Fruit fly (Drosophila melanogaster) whole organism, embryonic: ENCODE results near the gene CG10431.

ENCODE experiments used
- Adf1 ChIP-seq: fragments of 200-800 bp; sonication (Bioruptor generic); IDR thresholded peaks from 2 replicates; pipeline ENCODE4 v1.3.6; 2022; ENCODE audit warnings: missing biosample characterization, missing genetic modification characterization
- Aef1 ChIP-seq: fragments of 200-800 bp; sonication (Bioruptor generic); IDR thresholded peaks from 3 replicates; pipeline ENCODE4 v1.3.6; 2022; ENCODE audit warnings: missing biosample characterization, missing genetic modification characterization
- Antp ChIP-seq: fragments of 200-800 bp; sonication (Bioruptor generic); optimal IDR thresholded peaks from 3 replicates; lab custom pipeline; 2016; ENCODE audit warnings: missing biosample characterization, missing genetic modification characterization
- Asciz ChIP-seq: fragments of 200-800 bp; sonication (Bioruptor generic); optimal IDR thresholded peaks from 2 replicates; lab custom pipeline; 2017; ENCODE audit warnings: missing biosample characterization, mild to moderate bottlenecking, missing genetic modification characterization, missing genetic modification reagents
- Bdp1 ChIP-seq: fragments of 200-800 bp; sonication (Bioruptor generic); optimal IDR thresholded peaks from 3 replicates; lab custom pipeline; 2016; ENCODE audit warnings: missing biosample characterization, missing genetic modification characterization
- CG10366 ChIP-seq: fragments of 200-800 bp; sonication (Bioruptor generic); IDR thresholded peaks from 2 replicates; pipeline ENCODE4 v1.3.6; 2022; ENCODE audit warnings: missing biosample characterization, missing genetic modification characterization
- CG11398 ChIP-seq: fragments of 200-800 bp; sonication (Bioruptor generic); optimal IDR thresholded peaks from 2 replicates; lab custom pipeline; 2016; ENCODE audit warnings: missing biosample characterization, missing genetic modification characterization
- CG17328 ChIP-seq: fragments of 200-800 bp; sonication (Bioruptor generic); IDR thresholded peaks from 2 replicates; pipeline ENCODE4 v1.3.6; 2022; ENCODE audit warnings: missing biosample characterization, missing genetic modification characterization
- CG17359 ChIP-seq: fragments of 200-800 bp; sonication (Bioruptor generic); optimal IDR thresholded peaks from 3 replicates; lab custom pipeline; 2018; ENCODE audit warnings: missing biosample characterization, mild to moderate bottlenecking, missing genetic modification characterization, moderate library complexity
- CG18619 ChIP-seq: fragments of 200-800 bp; sonication (Bioruptor generic); optimal IDR thresholded peaks from 3 replicates; lab custom pipeline; 2017; ENCODE audit warnings: missing biosample characterization, mild to moderate bottlenecking, missing genetic modification characterization
- CG18764 ChIP-seq: fragments of 200-800 bp; sonication (Bioruptor generic); optimal IDR thresholded peaks from 3 replicates; lab custom pipeline; 2016; ENCODE audit warnings: missing biosample characterization, missing genetic modification characterization
- CG31224 ChIP-seq: fragments of 200-800 bp; sonication (Bioruptor generic); IDR thresholded peaks from 2 replicates; pipeline ENCODE4 v1.3.6; 2022; ENCODE audit warnings: missing biosample characterization, missing genetic modification characterization
- CG32532 ChIP-seq: fragments of 200-800 bp; sonication (Bioruptor generic); IDR thresholded peaks from 2 replicates; pipeline ENCODE4 v1.3.6; 2022; ENCODE audit warnings: missing biosample characterization, missing genetic modification characterization
- CG4820 ChIP-seq: fragments of 200-800 bp; sonication (Bioruptor generic); optimal IDR thresholded peaks from 3 replicates; lab custom pipeline; 2016; ENCODE audit warnings: missing biosample characterization, missing genetic modification characterization
- CG6254 ChIP-seq: fragments of 200-800 bp; sonication (Bioruptor generic); optimal IDR thresholded peaks from 3 replicates; lab custom pipeline; 2017; ENCODE audit warnings: mild to moderate bottlenecking, missing biosample characterization, missing genetic modification reagents, missing genetic modification characterization
- CG7928 ChIP-seq: fragments of 200-800 bp; sonication (Bioruptor generic); optimal IDR thresholded peaks from 2 replicates; lab custom pipeline; 2017; ENCODE audit warnings: missing biosample characterization, mild to moderate bottlenecking, missing genetic modification characterization
- CG8765 ChIP-seq: fragments of 200-800 bp; sonication (Bioruptor generic); IDR thresholded peaks from 2 replicates; pipeline ENCODE4 v1.3.6; 2022; ENCODE audit warnings: missing biosample characterization, missing genetic modification characterization
- CG9727 ChIP-seq: fragments of 200-800 bp; sonication (Bioruptor generic); optimal IDR thresholded peaks from 3 replicates; lab custom pipeline; 2017; ENCODE audit warnings: missing biosample characterization, mild to moderate bottlenecking, missing genetic modification characterization
- CG9932 ChIP-seq: fragments of 200-800 bp; sonication (Bioruptor generic); IDR thresholded peaks from 2 replicates; pipeline ENCODE4 v1.3.6; 2022; ENCODE audit warnings: missing biosample characterization, missing genetic modification characterization
- CrebB ChIP-seq: fragments of 200-800 bp; sonication (Bioruptor generic); optimal IDR thresholded peaks from 3 replicates; lab custom pipeline; 2018; ENCODE audit warnings: missing biosample characterization, mild to moderate bottlenecking, missing genetic modification characterization
- Dll ChIP-seq: fragments of 200-800 bp; sonication (Bioruptor generic); IDR thresholded peaks from 4 replicates; pipeline ENCODE4 v1.3.6; 2022; ENCODE audit warnings: missing biosample characterization, missing genetic modification characterization; ENCODE audit not compliant: partially characterized antibody
- Fer1 ChIP-seq: fragments of 200-800 bp; sonication (Bioruptor generic); optimal IDR thresholded peaks from 2 replicates; lab custom pipeline; 2017; ENCODE audit warnings: missing biosample characterization, mild to moderate bottlenecking, missing genetic modification characterization
- Fer3 ChIP-seq: fragments of 200-800 bp; sonication (Bioruptor generic); optimal IDR thresholded peaks from 2 replicates; lab custom pipeline; 2018; ENCODE audit warnings: missing biosample characterization, mild to moderate bottlenecking, missing genetic modification characterization, moderate library complexity
- GATAe ChIP-seq: fragments of 200-800 bp; sonication (Bioruptor generic); conservative IDR thresholded peaks from 2 replicates; pipeline ENCODE4 v1.3.6; 2022; ENCODE audit warnings: missing biosample characterization, missing genetic modification characterization
- Gug ChIP-seq: fragments of 200-800 bp; sonication (Bioruptor generic); IDR thresholded peaks from 4 replicates; pipeline ENCODE4 v1.3.6; 2022; ENCODE audit warnings: missing biosample characterization, missing genetic modification characterization
- HLH54F ChIP-seq: fragments of 200-800 bp; sonication (Bioruptor generic); optimal IDR thresholded peaks from 3 replicates; lab custom pipeline; 2016; ENCODE audit warnings: missing biosample characterization, missing genetic modification characterization
- Kr ChIP-seq: fragments of 200-800 bp; sonication (Bioruptor generic); optimal IDR thresholded peaks from 2 replicates; lab custom pipeline; 2017; ENCODE audit warnings: missing biosample characterization, mild to moderate bottlenecking, missing genetic modification characterization
- MBD-R2 ChIP-seq: fragments of 200-800 bp; sonication (Bioruptor generic); IDR thresholded peaks from 2 replicates; pipeline ENCODE4 v1.3.6; 2022; ENCODE audit warnings: missing biosample characterization, missing genetic modification characterization
- Med ChIP-seq: fragments of 200-800 bp; sonication (Bioruptor generic); peaks from one replicate; lab custom pipeline; 2016; ENCODE audit warnings: missing biosample characterization, missing genetic modification characterization, mild to moderate bottlenecking, inconsistent platforms, moderate library complexity
- NC2α ChIP-seq: fragments of 200-800 bp; sonication (Bioruptor generic); optimal IDR thresholded peaks from 2 replicates; lab custom pipeline; 2016; ENCODE audit warnings: missing biosample characterization, missing genetic modification characterization
- Oli ChIP-seq: fragments of 200-800 bp; sonication (Bioruptor generic); optimal IDR thresholded peaks from 2 replicates; lab custom pipeline; 2018; ENCODE audit warnings: missing biosample characterization, mild to moderate bottlenecking, missing genetic modification characterization, moderate library complexity
- PHDP ChIP-seq: fragments of 200-800 bp; sonication (Bioruptor generic); optimal IDR thresholded peaks from 3 replicates; lab custom pipeline; 2018; ENCODE audit warnings: missing biosample characterization, mild to moderate bottlenecking, missing genetic modification characterization, moderate library complexity
- Sox100B ChIP-seq: fragments of 200-800 bp; sonication (Bioruptor generic); optimal IDR thresholded peaks from 3 replicates; lab custom pipeline; 2018; ENCODE audit warnings: missing biosample characterization, mild to moderate bottlenecking, missing genetic modification characterization
- Spps ChIP-seq: fragments of 200-800 bp; sonication (Bioruptor generic); optimal IDR thresholded peaks from 2 replicates; lab custom pipeline; 2018; ENCODE audit warnings: missing biosample characterization, mild to moderate bottlenecking, missing genetic modification characterization
- Sry-δ ChIP-seq: fragments of 200-800 bp; sonication (Bioruptor generic); optimal IDR thresholded peaks from 2 replicates; lab custom pipeline; 2016; ENCODE audit warnings: missing biosample characterization, missing genetic modification characterization
- Tbp ChIP-seq: fragments of >200 bp; optimal IDR thresholded peaks from 2 replicates; lab custom pipeline; 2018; ENCODE audit warnings: missing biosample characterization, missing genetic modification characterization
- bab2 ChIP-seq: fragments of 200-800 bp; sonication (Bioruptor generic); optimal IDR thresholded peaks from 2 replicates; lab custom pipeline; 2016; ENCODE audit warnings: missing biosample characterization, missing genetic modification characterization
- bowl ChIP-seq: fragments of 200-800 bp; sonication (Bioruptor generic); IDR thresholded peaks from 2 replicates; pipeline ENCODE4 v1.3.6; 2022; ENCODE audit warnings: missing biosample characterization, missing genetic modification characterization
- esg ChIP-seq: fragments of 200-800 bp; sonication (Bioruptor generic); conservative IDR thresholded peaks from 2 replicates; pipeline ENCODE4 v1.3.6; 2022; ENCODE audit warnings: missing biosample characterization, missing genetic modification characterization
- gce ChIP-seq: fragments of 200-800 bp; sonication (Bioruptor generic); IDR thresholded peaks from 3 replicates; pipeline ENCODE4 v1.3.6; 2022; ENCODE audit warnings: missing biosample characterization, missing genetic modification characterization
- gem ChIP-seq: fragments of 200-800 bp; sonication (Bioruptor generic); optimal IDR thresholded peaks from 2 replicates; lab custom pipeline; 2019; ENCODE audit warnings: missing biosample characterization, mild to moderate bottlenecking, missing genetic modification characterization, moderate library complexity
- grn ChIP-seq: fragments of 200-800 bp; sonication (Bioruptor generic); optimal IDR thresholded peaks from 3 replicates; lab custom pipeline; 2017; ENCODE audit warnings: missing biosample characterization, missing genetic modification characterization
- lmd ChIP-seq: fragments of 200-800 bp; sonication (Bioruptor generic); IDR thresholded peaks from 2 replicates; pipeline ENCODE4 v1.3.6; 2022; ENCODE audit warnings: missing biosample characterization, missing genetic modification characterization
- luna ChIP-seq: fragments of 200-800 bp; sonication (Bioruptor generic); optimal IDR thresholded peaks from 2 replicates; lab custom pipeline; 2016; ENCODE audit warnings: missing biosample characterization, missing genetic modification characterization
- nau ChIP-seq: fragments of 200-800 bp; sonication (Bioruptor generic); optimal IDR thresholded peaks from 3 replicates; lab custom pipeline; 2017; ENCODE audit warnings: missing biosample characterization, mild to moderate bottlenecking, missing genetic modification characterization, missing genetic modification reagents
- odd ChIP-seq: fragments of 200-800 bp; sonication (Bioruptor generic); optimal IDR thresholded peaks from 2 replicates; lab custom pipeline; 2017; ENCODE audit warnings: missing biosample characterization, mild to moderate bottlenecking, missing genetic modification characterization
- pho ChIP-seq: fragments of 200-800 bp; sonication (Bioruptor generic); optimal IDR thresholded peaks from 2 replicates; lab custom pipeline; 2016; ENCODE audit warnings: missing biosample characterization, missing genetic modification characterization
- sc ChIP-seq, 3 experiments: fragments of >200 bp in 2 of 3; fragments of 200-800 bp in 1 of 3; sonication (Bioruptor generic) in 1 of 3; optimal IDR thresholded peaks; 2 replicates in 2 of 3; 3 replicates in 1 of 3; lab custom pipeline; 2017; ENCODE audit warnings: mild to moderate bottlenecking in 1 of 3, missing biosample characterization in 1 of 3, missing genetic modification characterization in 1 of 3, missing genetic modification reagents in 1 of 3
- sr ChIP-seq: fragments of 200-800 bp; sonication (Bioruptor generic); IDR thresholded peaks from 3 replicates; pipeline ENCODE4 v1.3.6; 2022; ENCODE audit warnings: missing biosample characterization, missing genetic modification characterization
- wor ChIP-seq: fragments of 200-800 bp; sonication (Bioruptor generic); IDR thresholded peaks from 2 replicates; pipeline ENCODE4 v1.3.6; 2022; ENCODE audit warnings: missing biosample characterization, missing genetic modification characterization

CG10431 gene

dm6 chr2L:18974063-18974779 lies at the start of gene CG10431, which contains the start of gene L2HGDH (continued):
- TF ChIP-seq Tbp (GFP tag; lab: Kevin White, UChicago) (no peak), HLH54F (GFP tag; lab: Kevin White, UChicago) (peak; percentile 28), Bdp1 (peak; percentile 46), NC2α (GFP tag; lab: Kevin White, UChicago) (no peak), Med (peak; percentile 91), esg (GFP tag; lab: Robert Waterston, UW) (0 out of 2 replicates have a peak, but pooled peaks have one; percentile 30), grn (GFP tag; lab: Kevin White, UChicago) (peak; percentile 28), Oli (tag; lab: Kevin White, UChicago) (peak; percentile 53), CG9932 (GFP tag; lab: Robert Waterston, UW) (peak; percentile 67), CG7928 (GFP tag; lab: Kevin White, UChicago) (peak; percentile 2), sc (optimal IDR thresholded peaks at IDR 0.05; lab: Kevin White, UChicago) (no peak), sc (GFP tag; optimal IDR thresholded peaks at IDR 0.05; lab: Kevin White, UChicago) (peak; percentile 4), CG18764 (no peak), Gug (GFP tag; lab: Robert Waterston, UW) (no peak), bowl (GFP tag; lab: Robert Waterston, UW) (no peak), Sry-δ (peak; percentile 35), luna (no peak), Adf1 (GFP tag; lab: Robert Waterston, UW) (peak; percentile 44; the same call in 1 of the 2 replicates), Fer3 (tag; lab: Kevin White, UChicago) (peak; percentile 11), CG31224 (GFP tag; lab: Robert Waterston, UW) (no peak), Sox100B (GFP tag; lab: Kevin White, UChicago) (peak; percentile 66), Aef1 (GFP tag; lab: Robert Waterston, UW) (no peak), Asciz (GFP tag; lab: Kevin White, UChicago) (peak; percentile 20), PHDP (tag; lab: Kevin White, UChicago) (peak; percentile 62), nau (GFP tag; lab: Kevin White, UChicago) (no peak), Dll (GFP tag; lab: Robert Waterston, UW) (peak; percentile 38; the same call in 1 of the 4 replicates), Kr (no peak), CG17359 (tag; lab: Kevin White, UChicago) (peak; percentile 54), CG9727 (GFP tag; lab: Kevin White, UChicago) (peak; percentile 54), gce (GFP tag; lab: Robert Waterston, UW) (no peak), pho (GFP tag; lab: Kevin White, UChicago) (peak; percentile 10), CrebB (tag; lab: Kevin White, UChicago) (no peak), CG6254 (GFP tag; lab: Kevin White, UChicago) (peak; percentile 34), GATAe (GFP tag; lab: Robert Waterston, UW) (peak; percentile 88), CG17328 (GFP tag; lab: Robert Waterston, UW) (no peak), CG32532 (GFP tag; lab: Robert Waterston, UW) (peak; percentile 46), Antp (GFP tag; lab: Kevin White, UChicago) (peak; percentile 42), MBD-R2 (GFP tag; lab: Robert Waterston, UW) (peak; percentile 63), CG18619 (GFP tag; lab: Kevin White, UChicago) (peak; percentile 10), bab2 (GFP tag; lab: Kevin White, UChicago) (peak; percentile 18), wor (no peak), CG8765 (GFP tag; lab: Robert Waterston, UW) (no peak), CG10366 (GFP tag; lab: Robert Waterston, UW) (no peak), CG11398 (no peak), gem (tag; lab: Kevin White, UChicago) (peak; percentile 79), lmd (0 out of 2 replicates have a peak, but pooled peaks have one; percentile 21), sr (GFP tag; lab: Robert Waterston, UW) (no peak), CG4820 (peak; percentile 13), Spps (peak; percentile 23), odd (GFP tag; lab: Kevin White, UChicago) (peak; percentile 30), Fer1 (peak; percentile 64)
